Fruit fly (Drosophila melanogaster) whole organism, embryonic: Measurements from ENCODE around the gene Elo68alpha.

Source experiments
- Aef1 ChIP-seq: fragments of 200-800 bp; sonication (Bioruptor generic); IDR thresholded peaks from 3 replicates; pipeline ENCODE4 v1.3.6; 2022; ENCODE audit warnings: missing biosample characterization, missing genetic modification characterization
- B-H2 ChIP-seq: fragments of 200-800 bp; sonication (Bioruptor generic); optimal IDR thresholded peaks from 2 replicates; lab custom pipeline; 2018; ENCODE audit warnings: missing biosample characterization, mild to moderate bottlenecking, missing genetic modification characterization
- CG10431 ChIP-seq: fragments of 200-800 bp; sonication (Bioruptor generic); optimal IDR thresholded peaks from 3 replicates; lab custom pipeline; 2018; ENCODE audit warnings: missing biosample characterization, mild to moderate bottlenecking, missing genetic modification characterization
- CG10462 ChIP-seq: fragments of 200-800 bp; sonication (Bioruptor generic); optimal IDR thresholded peaks from 2 replicates; lab custom pipeline; 2016; ENCODE audit warnings: missing biosample characterization, missing genetic modification characterization
- CG10654 ChIP-seq: fragments of 200-800 bp; sonication (Bioruptor generic); optimal IDR thresholded peaks from 2 replicates; lab custom pipeline; 2016; ENCODE audit warnings: missing biosample characterization, missing genetic modification characterization
- CG11695 ChIP-seq: fragments of 200-800 bp; sonication (Bioruptor generic); IDR thresholded peaks from 3 replicates; pipeline ENCODE4 v1.3.6; 2022; ENCODE audit warnings: missing biosample characterization, missing genetic modification characterization
- CG13287 ChIP-seq: fragments of 200-800 bp; sonication (Bioruptor generic); IDR thresholded peaks from 2 replicates; pipeline ENCODE4 v1.3.6; 2022; ENCODE audit warnings: missing biosample characterization, missing genetic modification characterization; ENCODE audit not compliant: partially characterized antibody
- CG14710 ChIP-seq: fragments of 200-800 bp; sonication (Bioruptor generic); optimal IDR thresholded peaks from 3 replicates; lab custom pipeline; 2019; ENCODE audit warnings: missing biosample characterization, mild to moderate bottlenecking, missing genetic modification characterization, moderate library complexity
- CG16815 ChIP-seq: fragments of 200-800 bp; sonication (Bioruptor generic); optimal IDR thresholded peaks from 3 replicates; lab custom pipeline; 2017; ENCODE audit warnings: missing biosample characterization, mild to moderate bottlenecking, missing genetic modification characterization
- CG17328 ChIP-seq: fragments of 200-800 bp; sonication (Bioruptor generic); IDR thresholded peaks from 2 replicates; pipeline ENCODE4 v1.3.6; 2022; ENCODE audit warnings: missing biosample characterization, missing genetic modification characterization
- CG34422 ChIP-seq: fragments of 200-800 bp; sonication (Bioruptor generic); IDR thresholded peaks from 3 replicates; pipeline ENCODE4 v1.3.6; 2022; ENCODE audit warnings: missing biosample characterization, missing genetic modification characterization
- CG3726 ChIP-seq: fragments of 200-800 bp; sonication (Bioruptor generic); IDR thresholded peaks from 3 replicates; pipeline ENCODE4, ENCODE4 v1.3.6; 2022; ENCODE audit warnings: missing biosample characterization, missing genetic modification characterization
- CG4360 ChIP-seq: fragments of 200-800 bp; sonication (Bioruptor generic); IDR thresholded peaks from 2 replicates; pipeline ENCODE4 v1.3.6; 2022; ENCODE audit warnings: missing biosample characterization, missing genetic modification characterization
- CG8924 ChIP-seq: fragments of 200-800 bp; optimal IDR thresholded peaks from 3 replicates; lab custom pipeline; 2019; ENCODE audit warnings: missing biosample characterization, mild to moderate bottlenecking, missing genetic modification characterization, moderate library complexity
- CG9437 ChIP-seq: fragments of 200-800 bp; sonication (Bioruptor generic); optimal IDR thresholded peaks from 2 replicates; lab custom pipeline; 2018; ENCODE audit warnings: missing biosample characterization, mild to moderate bottlenecking, missing genetic modification characterization
- CG9609 ChIP-seq: fragments of 200-800 bp; sonication (Bioruptor generic); optimal IDR thresholded peaks from 3 replicates; lab custom pipeline; 2016; ENCODE audit warnings: missing biosample characterization, missing genetic modification characterization
- CG9797 ChIP-seq: fragments of 200-800 bp; sonication (Bioruptor generic); optimal IDR thresholded peaks from 3 replicates; lab custom pipeline; 2018; ENCODE audit warnings: missing biosample characterization, mild to moderate bottlenecking, missing genetic modification characterization
- D19B ChIP-seq: fragments of 200-800 bp; sonication (Bioruptor generic); optimal IDR thresholded peaks from 2 replicates; lab custom pipeline; 2017; ENCODE audit warnings: missing biosample characterization, mild to moderate bottlenecking, missing genetic modification characterization
- Dad ChIP-seq: fragments of 200-800 bp; sonication (Bioruptor generic); optimal IDR thresholded peaks from 3 replicates; lab custom pipeline; 2016; ENCODE audit warnings: missing biosample characterization, missing genetic modification characterization
- Doc2 ChIP-seq: fragments of 200-800 bp; sonication (Bioruptor generic); IDR thresholded peaks from 2 replicates; pipeline ENCODE4 v1.3.6; 2022; ENCODE audit warnings: missing biosample characterization, missing genetic modification characterization
- Doc3 ChIP-seq: fragments of 200-800 bp; sonication (Bioruptor generic); IDR thresholded peaks from 3 replicates; pipeline ENCODE4 v1.3.6; 2022; ENCODE audit warnings: missing biosample characterization, missing genetic modification characterization; ENCODE audit not compliant: partially characterized antibody
- Ets97D ChIP-seq: fragments of 200-800 bp; sonication (Bioruptor generic); optimal IDR thresholded peaks from 3 replicates; lab custom pipeline; 2016; ENCODE audit warnings: missing biosample characterization, missing genetic modification characterization
- HLHmδ ChIP-seq: fragments of 200-800 bp; sonication (Bioruptor generic); optimal IDR thresholded peaks from 2 replicates; lab custom pipeline; 2018; ENCODE audit warnings: missing biosample characterization, mild to moderate bottlenecking, missing genetic modification characterization, moderate library complexity
- Hr3 ChIP-seq: fragments of 200-800 bp; sonication (Bioruptor generic); optimal IDR thresholded peaks from 3 replicates; lab custom pipeline; 2016; ENCODE audit warnings: missing biosample characterization, missing genetic modification characterization
- MESR4 ChIP-seq: fragments of 200-800 bp; sonication (Bioruptor generic); optimal IDR thresholded peaks from 2 replicates; lab custom pipeline; 2018; ENCODE audit warnings: missing biosample characterization, mild to moderate bottlenecking, missing genetic modification characterization, moderate library complexity
- Optix ChIP-seq: fragments of 200-800 bp; sonication (Bioruptor generic); IDR thresholded peaks from 3 replicates; pipeline ENCODE4 v1.3.6; 2022; ENCODE audit warnings: missing biosample characterization, missing genetic modification characterization
- Rfx ChIP-seq: fragments of 200-800 bp; sonication (Bioruptor generic); IDR thresholded peaks from 2 replicates; pipeline ENCODE4 v1.3.6; 2022; ENCODE audit warnings: missing biosample characterization, missing genetic modification characterization
- Sin3A ChIP-seq: fragments of >200 bp; optimal IDR thresholded peaks from 2 replicates; lab custom pipeline; 2018
- Sox102F ChIP-seq: fragments of 200-800 bp; sonication (Bioruptor generic); optimal IDR thresholded peaks from 2 replicates; lab custom pipeline; 2018; ENCODE audit warnings: missing biosample characterization, mild to moderate bottlenecking, missing genetic modification characterization, moderate library complexity
- Xbp1 ChIP-seq: fragments of 200-800 bp; sonication (Bioruptor generic); optimal IDR thresholded peaks from 3 replicates; lab custom pipeline; 2016; ENCODE audit warnings: missing biosample characterization, mild to moderate bottlenecking, missing genetic modification characterization
- ase ChIP-seq: fragments of 200-800 bp; sonication (Bioruptor generic); IDR thresholded peaks from 3 replicates; pipeline ENCODE4 v1.3.6; 2022; ENCODE audit warnings: missing biosample characterization, missing genetic modification characterization
- chinmo ChIP-seq: fragments of 200-800 bp; sonication (Bioruptor generic); IDR thresholded peaks from 4 replicates; pipeline ENCODE4 v1.3.6; 2022; ENCODE audit warnings: missing biosample characterization, missing genetic modification characterization; ENCODE audit not compliant: partially characterized antibody
- da ChIP-seq: fragments of 200-800 bp; sonication (Bioruptor generic); optimal IDR thresholded peaks from 2 replicates; lab custom pipeline; 2016; ENCODE audit warnings: missing biosample characterization, missing genetic modification characterization
- danr ChIP-seq: fragments of 200-800 bp; sonication (Bioruptor generic); IDR thresholded peaks from 2 replicates; pipeline ENCODE4 v1.3.6; 2022; ENCODE audit warnings: missing biosample characterization, missing genetic modification characterization
- h ChIP-seq: fragments of >200 bp; optimal IDR thresholded peaks from 2 replicates; lab custom pipeline; 2017
- kni ChIP-seq: fragments of 200-800 bp; sonication (Bioruptor generic); optimal IDR thresholded peaks from 3 replicates; lab custom pipeline; 2017; ENCODE audit warnings: mild to moderate bottlenecking, missing biosample characterization, missing genetic modification reagents, missing genetic modification characterization
- lbe ChIP-seq: fragments of 200-800 bp; sonication (Bioruptor generic); optimal IDR thresholded peaks from 2 replicates; lab custom pipeline; 2016; ENCODE audit warnings: missing biosample characterization, mild to moderate bottlenecking, missing genetic modification characterization
- maf-S ChIP-seq: fragments of 200-800 bp; sonication (Bioruptor generic); optimal IDR thresholded peaks from 2 replicates; lab custom pipeline; 2016; ENCODE audit warnings: missing biosample characterization, missing genetic modification characterization
- nmo ChIP-seq: fragments of 200-800 bp; sonication (Bioruptor generic); optimal IDR thresholded peaks from 2 replicates; lab custom pipeline; 2018; ENCODE audit warnings: missing biosample characterization, mild to moderate bottlenecking, missing genetic modification characterization, moderate library complexity
- oc ChIP-seq: fragments of 200-800 bp; sonication (Bioruptor generic); optimal IDR thresholded peaks from 2 replicates; lab custom pipeline; 2018; ENCODE audit warnings: missing biosample characterization, mild to moderate bottlenecking, missing genetic modification characterization, moderate library complexity
- pan ChIP-seq, 4 experiments: fragments of >200 bp in 3 of 4; fragments of 200-800 bp in 1 of 4; sonication (Bioruptor generic) in 1 of 4; optimal IDR thresholded peaks in 3 of 4; IDR thresholded peaks in 1 of 4; 2 replicates each; pipeline versions ENCODE4 v1.3.6 to Lab custom; 2017 to 2022; ENCODE audit warnings: missing biosample characterization in 2 of 4, missing genetic modification characterization in 2 of 4, mixed read lengths in 1 of 4
- peb ChIP-seq: fragments of 200-800 bp; sonication (Bioruptor generic); IDR thresholded peaks from 2 replicates; pipeline ENCODE4 v1.3.6; 2022; ENCODE audit warnings: missing biosample characterization, missing genetic modification characterization
- prd ChIP-seq, 3 experiments: fragments of >200 bp in 2 of 3; fragments of 200-800 bp in 1 of 3; sonication (Bioruptor generic) in 1 of 3; optimal IDR thresholded peaks in 2 of 3; IDR thresholded peaks in 1 of 3; 2 replicates in 2 of 3; 3 replicates in 1 of 3; pipeline versions ENCODE4 v1.3.6 to Lab custom; 2017 to 2022; ENCODE audit warnings: missing biosample characterization in 1 of 3, missing genetic modification characterization in 1 of 3
- pum ChIP-seq: fragments of 200-800 bp; sonication (Bioruptor generic); optimal IDR thresholded peaks from 2 replicates; lab custom pipeline; 2016; ENCODE audit warnings: missing biosample characterization, missing genetic modification characterization
- pzg ChIP-seq: fragments of 200-800 bp; sonication (Bioruptor generic); optimal IDR thresholded peaks from 3 replicates; lab custom pipeline; 2018; ENCODE audit warnings: missing biosample characterization, mild to moderate bottlenecking, missing genetic modification characterization, moderate library complexity
- ranshi ChIP-seq: fragments of 200-800 bp; sonication (Bioruptor generic); IDR thresholded peaks from 2 replicates; pipeline ENCODE4 v1.3.6; 2022; ENCODE audit warnings: missing biosample characterization, missing genetic modification characterization
- shn ChIP-seq: fragments of 200-800 bp; sonication (Bioruptor generic); optimal IDR thresholded peaks from 3 replicates; lab custom pipeline; 2016; ENCODE audit warnings: missing biosample characterization, missing genetic modification characterization
- ssp ChIP-seq: fragments of 200-800 bp; sonication (Bioruptor generic); IDR thresholded peaks from 2 replicates; pipeline ENCODE4 v1.3.6; 2022; ENCODE audit warnings: missing biosample characterization, missing genetic modification characterization
- z ChIP-seq: fragments of 200-800 bp; sonication (Bioruptor generic); IDR thresholded peaks from 3 replicates; pipeline ENCODE4 v1.3.6; 2022; ENCODE audit warnings: missing biosample characterization, missing genetic modification characterization

Elo68alpha gene

dm6 chr3L:11074043-11074853 is 28.6 kb downstream of the Elo68alpha start, which contains the start of the genes Pfdn2 and Noc1 (continued):
- TF ChIP-seq D19B (peak; percentile 36), ase (no peak), Xbp1 (peak; percentile 68), CG9797 (GFP tag; lab: Kevin White, UChicago) (peak; percentile 49), Optix (GFP tag; lab: Robert Waterston, UW) (no peak), kni (GFP tag; lab: Kevin White, UChicago) (no peak), h (lab: Kevin White, UChicago) (no peak), CG10431 (GFP tag; lab: Kevin White, UChicago) (no peak), pan (optimal IDR thresholded peaks at IDR 0.05; lab: Kevin White, UChicago) (no peak), pan (GFP tag; optimal IDR thresholded peaks at IDR 0.05 in 1 of 2, IDR thresholded peaks at IDR 0.05 in 1 of 2) (peak in 1 of 2 experiments; percentile 61), CG10654 (GFP tag; lab: Kevin White, UChicago) (peak; percentile 33), oc (tag; lab: Kevin White, UChicago) (no peak), shn (GFP tag; lab: Kevin White, UChicago) (no peak), CG10462 (GFP tag; lab: Kevin White, UChicago) (peak; percentile 31), CG34422 (peak; percentile 35; the same call in 1 of the 3 replicates), CG17328 (peak; percentile 52), CG8924 (tag; lab: Kevin White, UChicago) (peak; percentile 50), z (GFP tag; lab: Robert Waterston, UW) (no peak), da (GFP tag; lab: Kevin White, UChicago) (no peak), CG14710 (peak; percentile 73), Doc3 (GFP tag; lab: Robert Waterston, UW) (0 out of 3 replicates have a peak, but pooled peaks have one; percentile 35), HLHmδ (no peak), chinmo (no peak), Dad (GFP tag; lab: Kevin White, UChicago) (no peak), Ets97D (GFP tag; lab: Kevin White, UChicago) (no peak), maf-S (GFP tag; lab: Kevin White, UChicago) (no peak), Sox102F (GFP tag; lab: Kevin White, UChicago) (peak; percentile 76), MESR4 (GFP tag; lab: Kevin White, UChicago) (peak; percentile 86), CG11695 (GFP tag; lab: Robert Waterston, UW) (peak; percentile 49; the same call in 1 of the 3 replicates), CG13287 (GFP tag; lab: Robert Waterston, UW) (no peak), Rfx (GFP tag; lab: Robert Waterston, UW) (peak; percentile 70), CG3726 (GFP tag; lab: Robert Waterston, UW) (no peak), prd (optimal IDR thresholded peaks at IDR 0.05; lab: Kevin White, UChicago) (no peak), prd (GFP tag; IDR thresholded peaks at IDR 0.05; lab: Robert Waterston, UW) (peak; percentile 67), B-H2 (GFP tag; lab: Kevin White, UChicago) (peak; percentile 29), pum (peak; percentile 15), Doc2 (GFP tag; lab: Robert Waterston, UW) (no peak), lbe (GFP tag; lab: Kevin White, UChicago) (no peak), CG16815 (peak; percentile 26), CG4360 (no peak), ranshi (GFP tag; lab: Robert Waterston, UW) (no peak), ssp (peak; percentile 32; the same call in 1 of the 2 replicates), Sin3A (peak; percentile 5), Aef1 (peak; percentile 55; the same call in 1 of the 3 replicates), nmo (peak; percentile 81), CG9437 (peak; percentile 31), CG9609 (no peak), Hr3 (peak; percentile 83), peb (no peak), danr (GFP tag; lab: Robert Waterston, UW) (0 out of 2 replicates have a peak, but pooled peaks have one; percentile 9), pzg (GFP tag; lab: Kevin White, UChicago) (peak; percentile 37)
